Worm (Caenorhabditis elegans) whole organism, late embryonic: ENCODE results near the gene ard-1.

ENCODE experiments used
- C38D4.7 ChIP-seq: fragments of 200-800 bp; sonication (Bioruptor generic); optimal IDR thresholded peaks from 2 replicates; lab custom pipeline; 2018; ENCODE audit warnings: mild to moderate bottlenecking, missing genetic modification characterization, moderate library complexity, missing compliant biosample characterization
- F13H6.1 ChIP-seq: sonication (generic microtip); optimal IDR thresholded peaks from 2 replicates; lab custom pipeline; 2016; ENCODE audit warnings: missing genetic modification characterization, missing compliant biosample characterization
- ama-1 ChIP-seq: fragments of 150-350 bp; optimal IDR thresholded peaks from 2 replicates; lab custom pipeline; 2014
- ceh-9 ChIP-seq: sonication (generic microtip); optimal IDR thresholded peaks from 2 replicates; lab custom pipeline; 2016; ENCODE audit warnings: mild to moderate bottlenecking, missing genetic modification characterization, inconsistent platforms, missing compliant biosample characterization
- fkh-10 ChIP-seq: fragments of 150-350 bp; optimal IDR thresholded peaks from 2 replicates; lab custom pipeline; 2014; ENCODE audit warnings: missing biosample characterization, missing genetic modification reagents, missing genetic modification characterization
- gmeb-2 ChIP-seq: sonication (generic microtip); optimal IDR thresholded peaks from 2 replicates; lab custom pipeline; 2016; ENCODE audit warnings: missing genetic modification characterization, inconsistent platforms, missing compliant biosample characterization
- lin-11 ChIP-seq: fragments of 200-800 bp; sonication (Bioruptor generic); optimal IDR thresholded peaks from 2 replicates; lab custom pipeline; 2018; ENCODE audit warnings: mild to moderate bottlenecking, missing genetic modification characterization, missing compliant biosample characterization
- nhr-11 ChIP-seq: fragments of 150-350 bp; optimal IDR thresholded peaks from 2 replicates; lab custom pipeline; 2014; ENCODE audit warnings: missing biosample characterization, missing genetic modification characterization
- pax-1 ChIP-seq: fragments of 150-350 bp; optimal IDR thresholded peaks from 2 replicates; lab custom pipeline; 2014; ENCODE audit warnings: missing biosample characterization, missing genetic modification characterization
- rnt-1 ChIP-seq: sonication (generic microtip); optimal IDR thresholded peaks from 2 replicates; lab custom pipeline; 2016; ENCODE audit warnings: missing genetic modification characterization, missing compliant biosample characterization
- tbx-7 ChIP-seq: sonication (generic microtip); optimal IDR thresholded peaks from 2 replicates; lab custom pipeline; 2016; ENCODE audit warnings: missing genotype, missing genetic modification characterization, missing compliant biosample characterization

DNA sequence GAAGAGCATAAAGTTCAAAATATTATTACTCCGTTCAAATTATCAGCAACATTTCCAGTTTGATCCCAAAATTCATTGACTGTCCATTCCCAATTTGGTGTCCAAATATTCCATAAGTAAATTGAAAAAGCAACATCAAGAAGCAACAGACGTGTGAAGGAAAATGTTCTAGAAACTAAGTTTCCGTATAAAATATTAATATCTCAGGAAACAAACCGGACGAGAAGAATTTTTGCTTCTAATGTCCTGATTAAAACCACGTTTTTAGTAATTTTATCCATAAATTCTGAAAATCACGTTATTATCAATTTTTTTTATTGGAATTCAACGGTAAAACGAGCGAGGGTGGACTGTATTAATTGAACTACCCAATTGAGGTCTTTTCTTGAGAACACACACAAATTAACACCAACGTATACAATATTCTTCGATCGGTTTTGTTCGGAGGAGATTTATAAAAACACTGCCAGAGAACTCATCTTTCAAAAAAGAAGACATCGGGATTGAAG, 15.9 kb downstream of the ard-1 start, which contains the start of gene pigq-1:
- TF ChIP-seq ama-1 (lab: Kevin White, UChicago) (no peak), lin-11 (tag; lab: Kevin White, UChicago) (no peak), fkh-10 (no peak), nhr-11 (no peak), tbx-7 (tag; lab: Kevin White, UChicago) (no peak), C38D4.7 (GFP tag; lab: Kevin White, UChicago) (no peak), rnt-1 (tag; lab: Kevin White, UChicago) (no peak), ceh-9 (tag; lab: Kevin White, UChicago) (no peak), pax-1 (tag; lab: Kevin White, UChicago) (no peak), gmeb-2 (no peak), F13H6.1 (no peak)
